Worm (Caenorhabditis elegans): ENCODE results near the gene bmy-1.

ce11 chrII:5344775-5345174, 13.7 kb upstream of the bmy-1 start, which contains the start of gene F09E5.14:
- TF ChIP-seq let-526 (GFP tag; IDR thresholded peaks at IDR 0.05) (no peak), ztf-26 (tag; optimal IDR thresholded peaks at IDR 0.05) (no peak), dpl-1 (GFP tag; optimal IDR thresholded peaks at IDR 0.05) (no peak), rcor-1 (GFP tag; IDR thresholded peaks at IDR 0.05) (no peak), F57A8.1 (GFP tag; optimal IDR thresholded peaks at IDR 0.05) (no peak), ceh-79 (tag; optimal IDR thresholded peaks at IDR 0.05) (no peak), rec-8 (tag; optimal IDR thresholded peaks at IDR 0.05) (no peak), egl-18 (GFP tag; IDR thresholded peaks at IDR 0.05) (no peak), ama-1 (optimal IDR thresholded peaks at IDR 0.05) (no peak), ama-1 (GFP tag; optimal IDR thresholded peaks at IDR 0.05) (no peak), F10E7.11 (tag; optimal IDR thresholded peaks at IDR 0.05) (no peak), D2030.7 (GFP tag; IDR thresholded peaks at IDR 0.05) (no peak)

Data from whole organism, young adult.